Worm (Caenorhabditis elegans): Measurements from ENCODE around the gene F08F8.6.

The F08F8.6 gene

ce11 chrIII:7343389-7343788 is at the start of gene F08F8.6:
Gene F08F8.6 (plus strand): TSS chrIII:7343689.
- TF ChIP-seq unc-39 (tag; optimal IDR thresholded peaks at IDR 0.05) = no peak
- no peak for TF ChIP-seq sptf-1 (tag; optimal IDR thresholded peaks at IDR 0.05)
- TF ChIP-seq ces-1 (GFP tag; optimal IDR thresholded peaks at IDR 0.05) = no peak
- TF ChIP-seq nhr-237 (tag; optimal IDR thresholded peaks at IDR 0.05) = no peak
- TF ChIP-seq ceh-43 (GFP tag; optimal IDR thresholded peaks at IDR 0.05) = no peak
- no peak for TF ChIP-seq ham-2 (GFP tag; optimal IDR thresholded peaks at IDR 0.05)
- TF ChIP-seq ceh-83 (GFP tag; optimal IDR thresholded peaks at IDR 0.05) = no peak
- no peak for TF ChIP-seq zip-8 (tag; optimal IDR thresholded peaks at IDR 0.05)
- no peak for TF ChIP-seq nhr-12 (tag; optimal IDR thresholded peaks at IDR 0.05)

- TF ChIP-seq bed-3 (GFP tag; optimal IDR thresholded peaks at IDR 0.05) = no peak
Measured at ce11 chrIII:7296092-7296668, 47.3 kb upstream of the F08F8.6 start.

- no peak for TF ChIP-seq nhr-2 (tag; optimal IDR thresholded peaks at IDR 0.05)
- no peak for TF ChIP-seq ces-1 (GFP tag; optimal IDR thresholded peaks at IDR 0.05)
- TF ChIP-seq snpc-4 (tag; optimal IDR thresholded peaks at IDR 0.05) = no peak
- TF ChIP-seq mep-1 (tag; optimal IDR thresholded peaks at IDR 0.05) = no peak
- TF ChIP-seq M03D4.4 (tag; optimal IDR thresholded peaks at IDR 0.05) = no peak
- TF ChIP-seq cnd-1 (tag; optimal IDR thresholded peaks at IDR 0.05) = no peak
- TF ChIP-seq nhr-76 (tag; optimal IDR thresholded peaks at IDR 0.05) = no peak
Measured at ce11 chrIII:7297045-7297680, 46.3 kb upstream of the F08F8.6 start.

ce11 chrIII:7298045-7298444 is 45.4 kb upstream of the F08F8.6 start:
- TF ChIP-seq drap-1 (GFP tag; optimal IDR thresholded peaks at IDR 0.05) (no peak), ham-2 (GFP tag; optimal IDR thresholded peaks at IDR 0.05) (no peak), sptf-1 (tag; optimal IDR thresholded peaks at IDR 0.05) (no peak), nhr-12 (tag; optimal IDR thresholded peaks at IDR 0.05) (no peak), ces-1 (GFP tag; optimal IDR thresholded peaks at IDR 0.05) (no peak), bed-3 (GFP tag; optimal IDR thresholded peaks at IDR 0.05) (no peak), unc-39 (tag; optimal IDR thresholded peaks at IDR 0.05) (no peak), nhr-2 (tag; optimal IDR thresholded peaks at IDR 0.05) (no peak), unc-120 (tag; optimal IDR thresholded peaks at IDR 0.05; ENCODE audit: poor library complexity, severe bottlenecking) (no peak), flh-1 (GFP tag; optimal IDR thresholded peaks at IDR 0.05) (no peak), elt-1 (tag; optimal IDR thresholded peaks at IDR 0.05; ENCODE audit: borderline replicate concordance, insufficient read depth) (no peak), hlh-1 (tag; optimal IDR thresholded peaks at IDR 0.05) (no peak), elt-3 (tag; optimal IDR thresholded peaks at IDR 0.05) (no peak), nhr-28 (tag; optimal IDR thresholded peaks at IDR 0.05) (no peak), zip-8 (tag; optimal IDR thresholded peaks at IDR 0.05) (no peak), mab-5 (tag; optimal IDR thresholded peaks at IDR 0.05) (no peak), ztf-11 (tag; optimal IDR thresholded peaks at IDR 0.05) (no peak), blmp-1 (tag; optimal IDR thresholded peaks at IDR 0.05) (no peak), nhr-76 (tag; optimal IDR thresholded peaks at IDR 0.05) (no peak), unc-62 (GFP tag; optimal IDR thresholded peaks at IDR 0.05) (no peak)

ce11 chrIII:7299466-7299865 is 44.0 kb upstream of the F08F8.6 start, which contains the start of the genes B0361.14 and B0361.9:
Gene B0361.14 (minus strand): TSS chrIII:7299531.
Gene B0361.9 (minus strand): TSS chrIII:7299631.
- TF ChIP-seq unc-39 (tag; optimal IDR thresholded peaks at IDR 0.05) = no peak
- TF ChIP-seq flh-1 (GFP tag; optimal IDR thresholded peaks at IDR 0.05) = no peak
- TF ChIP-seq hlh-1 (tag; optimal IDR thresholded peaks at IDR 0.05) = no peak
- TF ChIP-seq unc-62 (GFP tag; optimal IDR thresholded peaks at IDR 0.05) = no peak
- TF ChIP-seq snpc-4 (tag; optimal IDR thresholded peaks at IDR 0.05) = no peak
- TF ChIP-seq ceh-39 (tag; optimal IDR thresholded peaks at IDR 0.05) = no peak
- no peak for TF ChIP-seq bed-3 (GFP tag; optimal IDR thresholded peaks at IDR 0.05)
- no peak for TF ChIP-seq ceh-43 (GFP tag; optimal IDR thresholded peaks at IDR 0.05)
- TF ChIP-seq nhr-2 (tag; optimal IDR thresholded peaks at IDR 0.05) = no peak
- no peak for TF ChIP-seq zip-8 (tag; optimal IDR thresholded peaks at IDR 0.05)
- no peak for TF ChIP-seq nhr-12 (tag; optimal IDR thresholded peaks at IDR 0.05)
- TF ChIP-seq nhr-237 (tag; optimal IDR thresholded peaks at IDR 0.05) = no peak
- TF ChIP-seq ces-1 (GFP tag; optimal IDR thresholded peaks at IDR 0.05) = no peak
- TF ChIP-seq M03D4.4 (tag; optimal IDR thresholded peaks at IDR 0.05) = no peak
- no peak for TF ChIP-seq mab-5 (tag; optimal IDR thresholded peaks at IDR 0.05)
- no peak for TF ChIP-seq cnd-1 (tag; optimal IDR thresholded peaks at IDR 0.05)
- no peak for TF ChIP-seq elt-3 (tag; optimal IDR thresholded peaks at IDR 0.05)

All from whole organism, mixed stage, embryonic.